Worm (Caenorhabditis elegans) whole organism, L4 larva: ENCODE results near the gene C12D8.9.
A peak's percentile ranks its signal among the peaks of the same experiment; 100 is the strongest.

Experiments used
- D1046.2 ChIP-seq: fragments of 200-800 bp; sonication (Bioruptor generic); IDR thresholded peaks from 2 replicates; pipeline ENCODE4 v1.3.6; 2022; ENCODE audit warnings: missing genetic modification characterization, missing compliant biosample characterization
- F26F4.8 ChIP-seq: fragments of 200-800 bp; sonication (Bioruptor generic); conservative IDR thresholded peaks from 2 replicates; pipeline ENCODE4 v1.3.6; 2022; ENCODE audit warnings: missing genetic modification characterization, missing compliant biosample characterization
- T26A8.4 ChIP-seq: fragments of 200-800 bp; sonication (Bioruptor generic); IDR thresholded peaks from 2 replicates; pipeline ENCODE4 v1.3.6; 2022; ENCODE audit warnings: missing genetic modification characterization, missing compliant biosample characterization
- ZK337.2 ChIP-seq: fragments of 200-800 bp; sonication (Bioruptor generic); IDR thresholded peaks from 2 replicates; pipeline ENCODE4 v1.3.6; 2022; ENCODE audit warnings: missing genetic modification reagents, missing genetic modification characterization, missing compliant biosample characterization
- aha-1 ChIP-seq: fragments of 150-350 bp; peaks from one replicate; lab custom pipeline; 2014; ENCODE audit warnings: missing biosample characterization, missing genetic modification characterization
- aly-2 ChIP-seq: sonication (generic microtip); optimal IDR thresholded peaks from 2 replicates; lab custom pipeline; 2018; ENCODE audit warnings: missing biosample characterization, missing genetic modification characterization
- ama-1 ChIP-seq: fragments of 150-350 bp; optimal IDR thresholded peaks from 2 replicates; lab custom pipeline; 2014; ENCODE audit warnings: inconsistent platforms, mixed read lengths
- ceh-44 ChIP-seq: fragments of 200-800 bp; sonication (Bioruptor generic); IDR thresholded peaks from 2 replicates; pipeline ENCODE4 v1.3.6; 2022; ENCODE audit warnings: missing genetic modification reagents, missing genetic modification characterization, missing compliant biosample characterization
- ceh-62 ChIP-seq: sonication (generic microtip); optimal IDR thresholded peaks from 2 replicates; lab custom pipeline; 2017; ENCODE audit warnings: missing biosample characterization, missing genetic modification characterization
- daf-16 ChIP-seq, 3 experiments: sonication (generic microtip); optimal IDR thresholded peaks; 2 replicates each; lab custom pipeline; 2016 to 2017; ENCODE audit warnings: missing genetic modification characterization in 3 of 3, missing genetic modification reagents in 3 of 3, mild to moderate bottlenecking in 2 of 3, missing compliant biosample characterization in 2 of 3, missing biosample characterization in 1 of 3, moderate library complexity in 1 of 3
- daf-19 ChIP-seq: fragments of 200-800 bp; sonication (Bioruptor generic); conservative IDR thresholded peaks from 2 replicates; pipeline ENCODE4 v1.3.6; 2022; ENCODE audit warnings: missing genetic modification characterization, missing compliant biosample characterization
- dmd-9 ChIP-seq: fragments of 200-800 bp; sonication (Bioruptor generic); IDR thresholded peaks from 2 replicates; pipeline ENCODE4 v1.3.6; 2022; ENCODE audit warnings: missing genetic modification reagents, missing genetic modification characterization, missing compliant biosample characterization
- fkh-10 ChIP-seq: fragments of 150-350 bp; optimal IDR thresholded peaks from 2 replicates; lab custom pipeline; 2014; ENCODE audit warnings: missing biosample characterization, missing genetic modification reagents, missing genetic modification characterization
- hlh-30 ChIP-seq: sonication (generic microtip); optimal IDR thresholded peaks from 2 replicates; lab custom pipeline; 2017; ENCODE audit warnings: antibody characterized with exemption, mild to moderate bottlenecking, missing genetic modification characterization, missing compliant biosample characterization; ENCODE audit not compliant: insufficient read depth
- lin-15B ChIP-seq: fragments of 150-350 bp; sonication (generic microtip); optimal IDR thresholded peaks from 3 replicates; lab custom pipeline; 2014; ENCODE audit warnings: missing biosample characterization, missing genetic modification characterization
- lin-38 ChIP-seq: fragments of 200-800 bp; sonication (Bioruptor generic); IDR thresholded peaks from 2 replicates; pipeline ENCODE4 v1.3.6; 2022; ENCODE audit warnings: missing genetic modification reagents, missing genetic modification characterization, missing compliant biosample characterization
- lin-39 ChIP-seq: fragments of 150-350 bp; optimal IDR thresholded peaks from 2 replicates; lab custom pipeline; 2014; ENCODE audit warnings: missing biosample characterization, missing genetic modification reagents, missing genetic modification characterization
- mdl-1 ChIP-seq, 2 experiments: fragments of 150-350 bp in 1 of 2; sonication (generic microtip) in 1 of 2; optimal IDR thresholded peaks; 2 replicates each; lab custom pipeline; 2014 to 2017; ENCODE audit warnings: missing biosample characterization in 2 of 2, missing genetic modification characterization in 2 of 2
- nhr-10 ChIP-seq: fragments of 150-350 bp; optimal IDR thresholded peaks from 2 replicates; lab custom pipeline; 2014; ENCODE audit warnings: missing biosample characterization, missing genetic modification characterization
- snpc-1.2 ChIP-seq: fragments of 200-800 bp; sonication (Bioruptor generic); IDR thresholded peaks from 2 replicates; pipeline ENCODE4 v1.3.6; 2022; ENCODE audit warnings: missing genetic modification reagents, missing genetic modification characterization, missing compliant biosample characterization
- unc-62 ChIP-seq, 3 experiments: fragments of 150-350 bp in 1 of 3; sonication (generic microtip); optimal IDR thresholded peaks in 2 of 3; peaks in 1 of 3; 1 replicate in 1 of 3; 2 replicates in 2 of 3; lab custom pipeline; 2014 to 2017; ENCODE audit warnings: missing biosample characterization in 3 of 3, missing genetic modification characterization in 3 of 3, missing genetic modification reagents in 3 of 3, missing genotype in 1 of 3
- vab-7 ChIP-seq: fragments of 200-800 bp; sonication (Bioruptor generic); IDR thresholded peaks from 2 replicates; pipeline ENCODE4 v1.3.6; 2022; ENCODE audit warnings: missing genetic modification reagents, missing genetic modification characterization, missing compliant biosample characterization
- zfp-3 ChIP-seq: fragments of 200-800 bp; sonication (Bioruptor generic); conservative IDR thresholded peaks from 2 replicates; pipeline ENCODE4 v1.3.6; 2022; ENCODE audit warnings: missing genetic modification reagents, missing genetic modification characterization, missing compliant biosample characterization

C12D8.9 gene

DNA sequence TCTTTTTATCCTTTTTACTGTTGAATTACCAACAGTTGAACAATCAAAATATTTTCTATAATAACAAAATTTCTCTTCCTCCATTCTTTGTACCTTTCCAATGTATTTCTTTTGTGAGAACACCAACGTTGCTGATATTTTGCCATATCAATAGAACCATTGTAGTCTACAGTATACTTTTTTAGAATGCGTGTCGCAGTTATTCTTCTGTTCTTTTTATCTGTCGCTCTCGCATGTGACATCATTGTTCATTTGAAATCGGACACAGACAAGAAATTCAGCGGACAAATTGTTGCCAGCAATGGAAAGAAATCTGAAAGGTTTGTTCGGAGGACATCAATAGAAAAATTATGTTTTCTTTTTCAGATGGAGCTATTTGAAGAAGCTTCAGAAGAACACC lies 41.1 kb downstream of the C12D8.9 start, which contains the start of gene ZK856.7 (continued):
- TF ChIP-seq D1046.2 (no peak), lin-38 (GFP tag; lab: Robert Waterston, UW) (no peak), lin-15B (no peak), F26F4.8 (GFP tag; lab: Robert Waterston, UW) (no peak), daf-16 (GFP tag; optimal IDR thresholded peaks at IDR 0.05; lab: Kevin White, UChicago) (no peak), daf-16 (tag; optimal IDR thresholded peaks at IDR 0.05; lab: Kevin White, UChicago) (no peak), fkh-10 (GFP tag; lab: Kevin White, UChicago) (no peak), mdl-1 (tag; optimal IDR thresholded peaks at IDR 0.05; lab: Kevin White, UChicago) (peak in 1 of 2 experiments; percentile 18), ZK337.2 (GFP tag; lab: Robert Waterston, UW) (no peak), zfp-3 (GFP tag; lab: Robert Waterston, UW) (no peak), dmd-9 (GFP tag; lab: Robert Waterston, UW) (0 out of 2 replicates have a peak, but pooled peaks have one; percentile 42), aly-2 (tag; lab: Kevin White, UChicago) (no peak), hlh-30 (tag; lab: Kevin White, UChicago) (no peak), aha-1 (tag; lab: Kevin White, UChicago) (peak; percentile 8), unc-62 (GFP tag; optimal IDR thresholded peaks at IDR 0.05 in 1 of 2; lab: Kevin White, UChicago) (peak in 1 of 2 experiments; percentile 73), unc-62 (tag; optimal IDR thresholded peaks at IDR 0.05; lab: Kevin White, UChicago) (no peak), vab-7 (no peak), ceh-62 (tag; lab: Kevin White, UChicago) (no peak), T26A8.4 (GFP tag; lab: Robert Waterston, UW) (no peak), ceh-44 (GFP tag; lab: Robert Waterston, UW) (no peak), nhr-10 (tag; lab: Kevin White, UChicago) (no peak), lin-39 (tag; lab: Kevin White, UChicago) (no peak), ama-1 (lab: Kevin White, UChicago) (no peak), daf-19 (GFP tag; lab: Robert Waterston, UW) (no peak)

- TF ChIP-seq ceh-62 (tag; lab: Kevin White, UChicago), result no peak
- TF ChIP-seq snpc-1.2 (GFP tag; lab: Robert Waterston, UW), result no peak
- no peak for TF ChIP-seq ZK337.2 (GFP tag; lab: Robert Waterston, UW)
- TF ChIP-seq, all 104 proteins: peak for 0
Measured at ce11 chrV:10198386-10198785, 44.6 kb downstream of the C12D8.9 start, which contains the start of gene ZK856.6. Gene ZK856.6, plus strand, starts transcription at chrV:10198686.
